Fruit fly (Drosophila melanogaster) whole organism, embryonic: ENCODE data around the gene Vdup1.

Source experiments
- B-H1 ChIP-seq: fragments of 200-800 bp; sonication (Bioruptor generic); IDR thresholded peaks from 3 replicates; pipeline ENCODE4 v1.3.6; 2022; ENCODE audit warnings: missing biosample characterization, missing genetic modification characterization
- CG10321 ChIP-seq: fragments of 200-800 bp; sonication (Bioruptor generic); IDR thresholded peaks from 2 replicates; pipeline ENCODE4 v1.3.6; 2022; ENCODE audit warnings: missing biosample characterization, missing genetic modification characterization
- CG11247 ChIP-seq: fragments of 200-800 bp; sonication (Bioruptor generic); IDR thresholded peaks from 2 replicates; pipeline ENCODE4 v1.3.6; 2022; ENCODE audit warnings: missing biosample characterization, missing genetic modification characterization
- CG11504 ChIP-seq: fragments of 200-800 bp; sonication (Bioruptor generic); optimal IDR thresholded peaks from 3 replicates; lab custom pipeline; 2019; ENCODE audit warnings: missing biosample characterization, mild to moderate bottlenecking, missing genetic modification characterization, moderate library complexity
- CG11696 ChIP-seq: fragments of 200-800 bp; sonication (Bioruptor generic); IDR thresholded peaks from 2 replicates; pipeline ENCODE4 v1.3.6; 2022; ENCODE audit warnings: missing biosample characterization, missing genetic modification characterization
- CG12071 ChIP-seq: fragments of 200-800 bp; sonication (Bioruptor generic); optimal IDR thresholded peaks from 3 replicates; lab custom pipeline; 2018; ENCODE audit warnings: missing biosample characterization, mild to moderate bottlenecking, missing genetic modification characterization
- CG12219 ChIP-seq: fragments of 200-800 bp; sonication (Bioruptor generic); optimal IDR thresholded peaks from 3 replicates; lab custom pipeline; 2018; ENCODE audit warnings: missing biosample characterization, mild to moderate bottlenecking, missing genetic modification characterization
- CG13287 ChIP-seq: fragments of 200-800 bp; sonication (Bioruptor generic); IDR thresholded peaks from 2 replicates; pipeline ENCODE4 v1.3.6; 2022; ENCODE audit warnings: missing biosample characterization, missing genetic modification characterization; ENCODE audit not compliant: partially characterized antibody
- CG13624 ChIP-seq: fragments of 200-800 bp; sonication (Bioruptor generic); optimal IDR thresholded peaks from 2 replicates; lab custom pipeline; 2016; ENCODE audit warnings: missing biosample characterization, missing genetic modification characterization
- CG14860 ChIP-seq: fragments of 200-800 bp; sonication (Bioruptor generic); IDR thresholded peaks from 3 replicates; pipeline ENCODE4 v1.3.6; 2022; ENCODE audit warnings: missing biosample characterization, missing genetic modification characterization; ENCODE audit not compliant: partially characterized antibody
- CG17359 ChIP-seq: fragments of 200-800 bp; sonication (Bioruptor generic); optimal IDR thresholded peaks from 3 replicates; lab custom pipeline; 2018; ENCODE audit warnings: missing biosample characterization, mild to moderate bottlenecking, missing genetic modification characterization, moderate library complexity
- CG18262 ChIP-seq: fragments of 200-800 bp; optimal IDR thresholded peaks from 3 replicates; lab custom pipeline; 2019; ENCODE audit warnings: missing biosample characterization, mild to moderate bottlenecking, missing genetic modification characterization, moderate library complexity
- CG18764 ChIP-seq: fragments of 200-800 bp; sonication (Bioruptor generic); optimal IDR thresholded peaks from 3 replicates; lab custom pipeline; 2016; ENCODE audit warnings: missing biosample characterization, missing genetic modification characterization
- CG2875 ChIP-seq: fragments of 200-800 bp; sonication (Bioruptor generic); optimal IDR thresholded peaks from 2 replicates; lab custom pipeline; 2017; ENCODE audit warnings: missing biosample characterization, mild to moderate bottlenecking, missing genetic modification characterization, missing genetic modification reagents
- CG31224 ChIP-seq: fragments of 200-800 bp; sonication (Bioruptor generic); IDR thresholded peaks from 2 replicates; pipeline ENCODE4 v1.3.6; 2022; ENCODE audit warnings: missing biosample characterization, missing genetic modification characterization
- CG3163 ChIP-seq: fragments of 200-800 bp; sonication (Bioruptor generic); optimal IDR thresholded peaks from 3 replicates; lab custom pipeline; 2016; ENCODE audit warnings: missing biosample characterization, missing genetic modification characterization
- CG6765 ChIP-seq: fragments of 200-800 bp; sonication (Bioruptor generic); optimal IDR thresholded peaks from 3 replicates; lab custom pipeline; 2017; ENCODE audit warnings: missing biosample characterization, mild to moderate bottlenecking, missing genetic modification characterization
- CG7928 ChIP-seq: fragments of 200-800 bp; sonication (Bioruptor generic); optimal IDR thresholded peaks from 2 replicates; lab custom pipeline; 2017; ENCODE audit warnings: missing biosample characterization, mild to moderate bottlenecking, missing genetic modification characterization
- D19B ChIP-seq: fragments of 200-800 bp; sonication (Bioruptor generic); optimal IDR thresholded peaks from 2 replicates; lab custom pipeline; 2017; ENCODE audit warnings: missing biosample characterization, mild to moderate bottlenecking, missing genetic modification characterization
- Ets65A ChIP-seq: fragments of 200-800 bp; sonication (Bioruptor generic); peaks from one replicate; lab custom pipeline; 2016; ENCODE audit warnings: missing biosample characterization, missing genetic modification characterization
- Gug ChIP-seq: fragments of 200-800 bp; sonication (Bioruptor generic); IDR thresholded peaks from 4 replicates; pipeline ENCODE4 v1.3.6; 2022; ENCODE audit warnings: missing biosample characterization, missing genetic modification characterization
- HmgZ ChIP-seq: fragments of 200-800 bp; sonication (Bioruptor generic); optimal IDR thresholded peaks from 2 replicates; lab custom pipeline; 2018; ENCODE audit warnings: missing biosample characterization, mild to moderate bottlenecking, missing genetic modification characterization
- Hmr ChIP-seq: fragments of 200-800 bp; sonication (Bioruptor generic); optimal IDR thresholded peaks from 3 replicates; lab custom pipeline; 2017; ENCODE audit warnings: mild to moderate bottlenecking, missing biosample characterization, missing genetic modification reagents, missing genetic modification characterization
- Kr ChIP-seq: fragments of 200-800 bp; sonication (Bioruptor generic); optimal IDR thresholded peaks from 2 replicates; lab custom pipeline; 2017; ENCODE audit warnings: missing biosample characterization, mild to moderate bottlenecking, missing genetic modification characterization
- Lhr ChIP-seq: fragments of 200-800 bp; sonication (Bioruptor generic); optimal IDR thresholded peaks from 3 replicates; lab custom pipeline; 2017; ENCODE audit warnings: mild to moderate bottlenecking, missing biosample characterization, missing genetic modification reagents, missing genetic modification characterization
- Nf-YC ChIP-seq: fragments of 200-800 bp; optimal IDR thresholded peaks from 3 replicates; lab custom pipeline; 2019; ENCODE audit warnings: missing biosample characterization, mild to moderate bottlenecking, missing genetic modification characterization, moderate library complexity
- Sox102F ChIP-seq: fragments of 200-800 bp; sonication (Bioruptor generic); optimal IDR thresholded peaks from 2 replicates; lab custom pipeline; 2018; ENCODE audit warnings: missing biosample characterization, mild to moderate bottlenecking, missing genetic modification characterization, moderate library complexity
- Sry-δ ChIP-seq: fragments of 200-800 bp; sonication (Bioruptor generic); optimal IDR thresholded peaks from 2 replicates; lab custom pipeline; 2016; ENCODE audit warnings: missing biosample characterization, missing genetic modification characterization
- Ssrp ChIP-seq: fragments of 200-800 bp; sonication (Bioruptor generic); optimal IDR thresholded peaks from 2 replicates; lab custom pipeline; 2018; ENCODE audit warnings: missing biosample characterization, mild to moderate bottlenecking, missing genetic modification characterization, moderate library complexity
- Stat92E ChIP-seq, 3 experiments: fragments of >200 bp in 2 of 3; fragments of 200-800 bp in 1 of 3; sonication (Bioruptor generic) in 1 of 3; optimal IDR thresholded peaks; 2 replicates each; lab custom pipeline; 2017 to 2019; ENCODE audit warnings: missing biosample characterization in 3 of 3, missing genetic modification characterization in 3 of 3, mild to moderate bottlenecking in 1 of 3, moderate library complexity in 1 of 3
- Xbp1 ChIP-seq: fragments of 200-800 bp; sonication (Bioruptor generic); optimal IDR thresholded peaks from 3 replicates; lab custom pipeline; 2016; ENCODE audit warnings: missing biosample characterization, mild to moderate bottlenecking, missing genetic modification characterization
- bsh ChIP-seq, 2 experiments: fragments of 200-800 bp; sonication (Bioruptor generic); optimal IDR thresholded peaks; 2 replicates each; lab custom pipeline; 2017 to 2018; ENCODE audit warnings: mild to moderate bottlenecking in 2 of 2, missing biosample characterization in 2 of 2, missing genetic modification characterization in 2 of 2, moderate library complexity in 1 of 2
- btn ChIP-seq: fragments of 200-800 bp; sonication (Bioruptor generic); optimal IDR thresholded peaks from 2 replicates; lab custom pipeline; 2016; ENCODE audit warnings: missing biosample characterization, missing genetic modification characterization
- ewg ChIP-seq: fragments of 200-800 bp; sonication (Bioruptor generic); optimal IDR thresholded peaks from 3 replicates; lab custom pipeline; 2017; ENCODE audit warnings: mild to moderate bottlenecking, missing biosample characterization, missing genetic modification reagents, missing genetic modification characterization
- gcm2 ChIP-seq: fragments of 200-800 bp; sonication (Bioruptor generic); optimal IDR thresholded peaks from 2 replicates; lab custom pipeline; 2016; ENCODE audit warnings: missing biosample characterization, missing genetic modification characterization
- grau ChIP-seq: fragments of 200-800 bp; optimal IDR thresholded peaks from 3 replicates; lab custom pipeline; 2019; ENCODE audit warnings: missing biosample characterization, mild to moderate bottlenecking, missing genetic modification characterization, moderate library complexity
- grn ChIP-seq: fragments of 200-800 bp; sonication (Bioruptor generic); optimal IDR thresholded peaks from 3 replicates; lab custom pipeline; 2017; ENCODE audit warnings: missing biosample characterization, missing genetic modification characterization
- pb ChIP-seq: fragments of 200-800 bp; sonication (Bioruptor generic); optimal IDR thresholded peaks from 3 replicates; lab custom pipeline; 2016; ENCODE audit warnings: missing biosample characterization, missing genetic modification characterization
- pum ChIP-seq: fragments of 200-800 bp; sonication (Bioruptor generic); optimal IDR thresholded peaks from 2 replicates; lab custom pipeline; 2016; ENCODE audit warnings: missing biosample characterization, missing genetic modification characterization
- pzg ChIP-seq: fragments of 200-800 bp; sonication (Bioruptor generic); optimal IDR thresholded peaks from 3 replicates; lab custom pipeline; 2018; ENCODE audit warnings: missing biosample characterization, mild to moderate bottlenecking, missing genetic modification characterization, moderate library complexity
- run ChIP-seq: fragments of 200-800 bp; sonication (Bioruptor generic); optimal IDR thresholded peaks from 3 replicates; lab custom pipeline; 2018; ENCODE audit warnings: missing biosample characterization, mild to moderate bottlenecking, missing genetic modification characterization
- sisA ChIP-seq: fragments of 200-800 bp; sonication (Bioruptor generic); IDR thresholded peaks from 2 replicates; pipeline ENCODE4 v1.3.6; 2022; ENCODE audit warnings: missing biosample characterization, missing genetic modification characterization
- slbo ChIP-seq: fragments of 200-800 bp; sonication (Bioruptor generic); IDR thresholded peaks from 2 replicates; pipeline ENCODE4 v1.3.6; 2022; ENCODE audit warnings: missing biosample characterization, missing genetic modification characterization
- sna ChIP-seq: fragments of 200-800 bp; sonication (Bioruptor generic); IDR thresholded peaks from 2 replicates; pipeline ENCODE4 v1.3.6; 2022; ENCODE audit warnings: missing biosample characterization, missing genetic modification characterization; ENCODE audit not compliant: partially characterized antibody
- ssp ChIP-seq: fragments of 200-800 bp; sonication (Bioruptor generic); IDR thresholded peaks from 2 replicates; pipeline ENCODE4 v1.3.6; 2022; ENCODE audit warnings: missing biosample characterization, missing genetic modification characterization
- unc-4 ChIP-seq: fragments of 200-800 bp; sonication (Bioruptor generic); IDR thresholded peaks from 2 replicates; pipeline ENCODE4 v1.3.6; 2022; ENCODE audit warnings: missing biosample characterization, missing genetic modification characterization; ENCODE audit not compliant: partially characterized antibody
- wor ChIP-seq: fragments of 200-800 bp; sonication (Bioruptor generic); IDR thresholded peaks from 2 replicates; pipeline ENCODE4 v1.3.6; 2022; ENCODE audit warnings: missing biosample characterization, missing genetic modification characterization
- zen2 ChIP-seq: fragments of 200-800 bp; sonication (Bioruptor generic); IDR thresholded peaks from 3 replicates; pipeline ENCODE4 v1.3.6; 2022; ENCODE audit warnings: missing biosample characterization, missing genetic modification characterization; ENCODE audit not compliant: partially characterized antibody
- zf30C ChIP-seq: fragments of 200-800 bp; sonication (Bioruptor generic); optimal IDR thresholded peaks from 3 replicates; lab custom pipeline; 2018; ENCODE audit warnings: missing biosample characterization, mild to moderate bottlenecking, missing genetic modification characterization

The Vdup1 gene

dm6 chr3L:199050-199745 is 20.4 kb upstream of the Vdup1 start (continued):
- TF ChIP-seq CG3163 (GFP tag; lab: Kevin White, UChicago), result no peak
- no peak for TF ChIP-seq CG11504 (tag; lab: Kevin White, UChicago)
- TF ChIP-seq pum, result peak; percentile 32
- no peak for TF ChIP-seq CG6765
- no peak; the same call in 2 of the 3 replicates for TF ChIP-seq CG14860
- no peak for TF ChIP-seq btn (GFP tag; lab: Kevin White, UChicago)
- TF ChIP-seq Gug (GFP tag; lab: Robert Waterston, UW), result peak; percentile 28; the same call in 1 of the 4 replicates
- TF ChIP-seq CG7928 (GFP tag; lab: Kevin White, UChicago), result no peak
- no peak for TF ChIP-seq CG11247 (GFP tag; lab: Robert Waterston, UW)
- no peak for TF ChIP-seq B-H1 (GFP tag; lab: Robert Waterston, UW)
- TF ChIP-seq gcm2 (GFP tag; lab: Kevin White, UChicago), result no peak
- no peak for TF ChIP-seq CG17359 (tag; lab: Kevin White, UChicago)
- TF ChIP-seq unc-4, result no peak
- no peak for TF ChIP-seq D19B
- TF ChIP-seq grau, result no peak
- peak; percentile 41; the same call in 1 of the 3 replicates for TF ChIP-seq zen2 (GFP tag; lab: Robert Waterston, UW)
- TF ChIP-seq pzg (GFP tag; lab: Kevin White, UChicago), result peak; percentile 56
- no peak for TF ChIP-seq Nf-YC (tag; lab: Kevin White, UChicago)
- TF ChIP-seq CG12071 (GFP tag; lab: Kevin White, UChicago), result no peak
- no peak for TF ChIP-seq Sox102F (GFP tag; lab: Kevin White, UChicago)
- TF ChIP-seq Ssrp (tag; lab: Kevin White, UChicago), result no peak
- peak; percentile 51 for TF ChIP-seq wor (GFP tag; lab: Robert Waterston, UW)
- TF ChIP-seq slbo (GFP tag; lab: Robert Waterston, UW), result peak; percentile 62
- TF ChIP-seq sna, result no peak
- no peak for TF ChIP-seq ssp (GFP tag; lab: Robert Waterston, UW)
- peak; percentile 36 for TF ChIP-seq Hmr
- TF ChIP-seq bsh (GFP tag; optimal IDR thresholded peaks at IDR 0.05; lab: Kevin White, UChicago), result no peak
- TF ChIP-seq sisA (GFP tag; lab: Robert Waterston, UW), result 0 out of 2 replicates have a peak, but pooled peaks have one; percentile 14
- TF ChIP-seq HmgZ (tag; lab: Kevin White, UChicago), result peak; percentile 83
- peak; percentile 18 for TF ChIP-seq CG2875
- peak; percentile 87 for TF ChIP-seq CG10321 (GFP tag; lab: Robert Waterston, UW)
- TF ChIP-seq CG11696 (GFP tag; lab: Robert Waterston, UW), result no peak
- TF ChIP-seq CG18262, result no peak
- TF ChIP-seq grn (GFP tag; lab: Kevin White, UChicago), result no peak
- no peak for TF ChIP-seq zf30C (GFP tag; lab: Kevin White, UChicago)
- no peak for TF ChIP-seq pb (GFP tag; lab: Kevin White, UChicago)
- TF ChIP-seq Stat92E (GFP tag; optimal IDR thresholded peaks at IDR 0.05; lab: Kevin White, UChicago), result peak in 1 of 3 experiments; percentile 23
- TF ChIP-seq ewg (GFP tag; lab: Kevin White, UChicago), result peak; percentile 63
- no peak for TF ChIP-seq Kr
- TF ChIP-seq CG13624 (GFP tag; lab: Kevin White, UChicago), result no peak
- peak; percentile 17 for TF ChIP-seq Sry-δ
- peak; percentile 40; the same call in 1 of the 2 replicates for TF ChIP-seq CG31224 (GFP tag; lab: Robert Waterston, UW)
- TF ChIP-seq run (tag; lab: Kevin White, UChicago), result no peak
- no peak for TF ChIP-seq CG18764 (GFP tag; lab: Kevin White, UChicago)
- peak; percentile 52 for TF ChIP-seq Ets65A (GFP tag; lab: Kevin White, UChicago)
- TF ChIP-seq Xbp1 (GFP tag; lab: Kevin White, UChicago), result no peak
- no peak for TF ChIP-seq CG12219 (GFP tag; lab: Kevin White, UChicago)
- TF ChIP-seq Lhr, result no peak
- peak; percentile 46; the same call in 1 of the 2 replicates for TF ChIP-seq CG13287
